Fruit fly (Drosophila melanogaster): ENCODE results near the gene Obp18a.

dm6 chrX:19179696-19180255, 44.1 kb upstream of the Obp18a start, which contains the start of the genes CG7556 and CG7453:
- TF ChIP-seq CTCF (optimal IDR thresholded peaks at IDR 0.05) (no peak), CG8478 (optimal IDR thresholded peaks at IDR 0.05) (no peak)

Data from S2 (cell line).